Fruit fly (Drosophila melanogaster): Measurements from ENCODE around the gene scpr-A.
A peak's percentile ranks its signal among the peaks of the same experiment; 100 is the strongest.

dm6 chr3R:11243057-11243740 is 2.2 kb downstream of the scpr-A start:
- TF ChIP-seq CG7045 (GFP tag; optimal IDR thresholded peaks at IDR 0.05) (no peak), Crg-1 (GFP tag; optimal IDR thresholded peaks at IDR 0.05) (no peak), cic (GFP tag; optimal IDR thresholded peaks at IDR 0.05) (peak; percentile 20), kay (GFP tag; ENCODE audit: borderline replicate concordance) (no peak)
